Worm (Caenorhabditis elegans) whole organism, late embryonic: ENCODE results near the gene mdt-4.

Experiments
- C38D4.7 ChIP-seq: fragments of 200-800 bp; sonication (Bioruptor generic); optimal IDR thresholded peaks from 2 replicates; lab custom pipeline; 2018; ENCODE audit warnings: mild to moderate bottlenecking, missing genetic modification characterization, moderate library complexity, missing compliant biosample characterization
- K09A11.1 ChIP-seq: sonication (generic microtip); optimal IDR thresholded peaks from 2 replicates; lab custom pipeline; 2017; ENCODE audit warnings: antibody characterized with exemption, mild to moderate bottlenecking, missing genetic modification characterization, missing compliant biosample characterization; ENCODE audit not compliant: insufficient read depth
- T23F11.4 ChIP-seq: fragments of 200-800 bp; sonication (Bioruptor generic); optimal IDR thresholded peaks from 2 replicates; lab custom pipeline; 2018; ENCODE audit warnings: mild to moderate bottlenecking, missing genetic modification characterization, missing compliant biosample characterization
- Y22D7AL.16 ChIP-seq: sonication (generic microtip); optimal IDR thresholded peaks from 2 replicates; lab custom pipeline; 2016; ENCODE audit warnings: missing genetic modification characterization, missing compliant biosample characterization
- ceh-18 ChIP-seq: sonication (generic microtip); optimal IDR thresholded peaks from 2 replicates; lab custom pipeline; 2016; ENCODE audit warnings: missing genetic modification characterization, missing compliant biosample characterization
- ceh-19 ChIP-seq: fragments of 200-800 bp; sonication (Bioruptor generic); optimal IDR thresholded peaks from 2 replicates; lab custom pipeline; 2018; ENCODE audit warnings: mild to moderate bottlenecking, missing genetic modification characterization, missing compliant biosample characterization
- ceh-22 ChIP-seq: sonication (generic microtip); optimal IDR thresholded peaks from 2 replicates; lab custom pipeline; 2017; ENCODE audit warnings: missing biosample characterization, missing genetic modification characterization
- ceh-30 ChIP-seq: fragments of 150-350 bp; optimal IDR thresholded peaks from 2 replicates; lab custom pipeline; 2014; ENCODE audit warnings: missing biosample characterization, missing genetic modification characterization
- ceh-31 ChIP-seq: sonication (generic microtip); optimal IDR thresholded peaks from 2 replicates; lab custom pipeline; 2016; ENCODE audit warnings: missing genetic modification characterization, missing compliant biosample characterization
- ceh-45 ChIP-seq: fragments of 200-800 bp; sonication (Bioruptor generic); IDR thresholded peaks from 2 replicates; pipeline ENCODE4 v1.3.6; 2022; ENCODE audit warnings: missing genetic modification reagents, missing genetic modification characterization, missing compliant biosample characterization
- ceh-48 ChIP-seq: sonication (generic microtip); optimal IDR thresholded peaks from 2 replicates; lab custom pipeline; 2016; ENCODE audit warnings: missing genetic modification characterization, inconsistent platforms, missing compliant biosample characterization
- ceh-9 ChIP-seq: sonication (generic microtip); optimal IDR thresholded peaks from 2 replicates; lab custom pipeline; 2016; ENCODE audit warnings: mild to moderate bottlenecking, missing genetic modification characterization, inconsistent platforms, missing compliant biosample characterization
- dve-1 ChIP-seq: sonication (generic microtip); optimal IDR thresholded peaks from 2 replicates; lab custom pipeline; 2017; ENCODE audit warnings: antibody characterized with exemption, mild to moderate bottlenecking, missing genetic modification characterization, missing compliant biosample characterization
- elt-2 ChIP-seq: sonication (generic microtip); optimal IDR thresholded peaks from 2 replicates; lab custom pipeline; 2016; ENCODE audit warnings: missing genetic modification reagents, missing genetic modification characterization, missing compliant biosample characterization
- elt-4 ChIP-seq: sonication (generic microtip); optimal IDR thresholded peaks from 2 replicates; lab custom pipeline; 2016; ENCODE audit warnings: missing genetic modification characterization, missing compliant biosample characterization
- fax-1 ChIP-seq: sonication (generic microtip); optimal IDR thresholded peaks from 2 replicates; lab custom pipeline; 2016; ENCODE audit warnings: missing genotype, missing genetic modification characterization, missing compliant biosample characterization
- fkh-10 ChIP-seq: fragments of 150-350 bp; optimal IDR thresholded peaks from 2 replicates; lab custom pipeline; 2014; ENCODE audit warnings: missing biosample characterization, missing genetic modification reagents, missing genetic modification characterization
- fkh-6 ChIP-seq: sonication (generic microtip); optimal IDR thresholded peaks from 2 replicates; lab custom pipeline; 2016; ENCODE audit warnings: missing genetic modification characterization, missing compliant biosample characterization
- hlh-13 ChIP-seq: fragments of 200-800 bp; sonication (Bioruptor generic); optimal IDR thresholded peaks from 2 replicates; lab custom pipeline; 2018; ENCODE audit warnings: mild to moderate bottlenecking, missing genetic modification characterization, missing compliant biosample characterization
- hlh-15 ChIP-seq: sonication (generic microtip); optimal IDR thresholded peaks from 2 replicates; lab custom pipeline; 2016; ENCODE audit warnings: missing genetic modification characterization, missing compliant biosample characterization
- hlh-30 ChIP-seq: sonication (generic microtip); optimal IDR thresholded peaks from 2 replicates; lab custom pipeline; 2017; ENCODE audit warnings: antibody characterized with exemption, missing genetic modification characterization, missing compliant biosample characterization; ENCODE audit not compliant: insufficient read depth
- hlh-6 ChIP-seq: sonication (generic microtip); optimal IDR thresholded peaks from 2 replicates; lab custom pipeline; 2016; ENCODE audit warnings: missing genotype, missing genetic modification characterization, missing compliant biosample characterization
- hlh-8 ChIP-seq: sonication (generic microtip); optimal IDR thresholded peaks from 2 replicates; lab custom pipeline; 2016; ENCODE audit warnings: missing genotype, missing genetic modification characterization, missing compliant biosample characterization
- lin-11 ChIP-seq: fragments of 200-800 bp; sonication (Bioruptor generic); optimal IDR thresholded peaks from 2 replicates; lab custom pipeline; 2018; ENCODE audit warnings: mild to moderate bottlenecking, missing genetic modification characterization, missing compliant biosample characterization
- nfya-1 ChIP-seq: sonication (generic microtip); optimal IDR thresholded peaks from 2 replicates; lab custom pipeline; 2017; ENCODE audit warnings: missing genetic modification characterization, mild to moderate bottlenecking, missing compliant biosample characterization, antibody characterized with exemption, moderate library complexity
- nhr-11 ChIP-seq: fragments of 150-350 bp; optimal IDR thresholded peaks from 2 replicates; lab custom pipeline; 2014; ENCODE audit warnings: missing biosample characterization, missing genetic modification characterization
- nhr-232 ChIP-seq: sonication (generic microtip); optimal IDR thresholded peaks from 2 replicates; lab custom pipeline; 2016; ENCODE audit warnings: missing genetic modification characterization, missing compliant biosample characterization
- odd-2 ChIP-seq: sonication (generic microtip); optimal IDR thresholded peaks from 2 replicates; lab custom pipeline; 2017; ENCODE audit warnings: antibody characterized with exemption, mild to moderate bottlenecking, missing genetic modification characterization, missing compliant biosample characterization
- pha-4 ChIP-seq: fragments of 150-350 bp; optimal IDR thresholded peaks from 2 replicates; lab custom pipeline; 2018; ENCODE audit warnings: missing biosample characterization, missing genetic modification reagents, missing genetic modification characterization
- pros-1 ChIP-seq: fragments of 150-350 bp; optimal IDR thresholded peaks from 2 replicates; lab custom pipeline; 2014; ENCODE audit warnings: missing biosample characterization, missing genetic modification reagents, missing genetic modification characterization
- syd-9 ChIP-seq: sonication (generic microtip); optimal IDR thresholded peaks from 2 replicates; lab custom pipeline; 2016; ENCODE audit warnings: mild to moderate bottlenecking, missing genetic modification characterization, moderate library complexity, missing compliant biosample characterization
- tbx-2 ChIP-seq: sonication (generic microtip); optimal IDR thresholded peaks from 2 replicates; lab custom pipeline; 2016; ENCODE audit warnings: missing genetic modification characterization, missing compliant biosample characterization
- tbx-7 ChIP-seq: sonication (generic microtip); optimal IDR thresholded peaks from 2 replicates; lab custom pipeline; 2016; ENCODE audit warnings: missing genotype, missing genetic modification characterization, missing compliant biosample characterization
- unc-3 ChIP-seq, 2 experiments: fragments of 200-800 bp in 1 of 2; sonication (Bioruptor generic) in 1 of 2; sonication (generic microtip) in 1 of 2; conservative IDR thresholded peaks in 1 of 2; optimal IDR thresholded peaks in 1 of 2; 2 replicates each; pipeline versions ENCODE4 v1.3.6 to Lab custom; 2016 to 2022; ENCODE audit warnings: missing compliant biosample characterization in 2 of 2, missing genetic modification characterization in 2 of 2, missing genetic modification reagents in 1 of 2
- unc-55 ChIP-seq: sonication (generic microtip); optimal IDR thresholded peaks from 2 replicates; lab custom pipeline; 2017; ENCODE audit warnings: missing biosample characterization, missing genetic modification reagents, missing genetic modification characterization
- unc-86 ChIP-seq: sonication (generic microtip); optimal IDR thresholded peaks from 2 replicates; lab custom pipeline; 2016; ENCODE audit warnings: missing genetic modification characterization, missing compliant biosample characterization
- zip-5 ChIP-seq: sonication (generic microtip); optimal IDR thresholded peaks from 2 replicates; lab custom pipeline; 2016; ENCODE audit warnings: missing genetic modification characterization, missing compliant biosample characterization
- ztf-16 ChIP-seq: sonication (generic microtip); optimal IDR thresholded peaks from 2 replicates; lab custom pipeline; 2017; ENCODE audit warnings: missing genetic modification characterization, missing compliant biosample characterization

Gene mdt-4

ce11 chrII:4931286-4931685 is 12.5 kb downstream of the mdt-4 start:
- TF ChIP-seq hlh-13 (no peak), fax-1 (tag; lab: Kevin White, UChicago) (no peak), hlh-15 (tag; lab: Kevin White, UChicago) (no peak), nhr-11 (tag; lab: Kevin White, UChicago) (no peak), nfya-1 (tag; lab: Kevin White, UChicago) (no peak), fkh-6 (tag; lab: Kevin White, UChicago) (no peak)

- no peak for TF ChIP-seq T23F11.4 (GFP tag; lab: Kevin White, UChicago)
- no peak for TF ChIP-seq nhr-11 (tag; lab: Kevin White, UChicago)
- TF ChIP-seq fax-1 (tag; lab: Kevin White, UChicago), result no peak
- TF ChIP-seq hlh-13, result no peak
- TF ChIP-seq ztf-16 (tag; lab: Kevin White, UChicago), result no peak
- peak; percentile 99 for TF ChIP-seq elt-2 (tag; lab: Kevin White, UChicago)
- TF ChIP-seq hlh-8, result no peak
Measured at ce11 chrII:4925198-4925764, 18.5 kb downstream of the mdt-4 start, which contains the start of gene aagr-2. TSS of gene aagr-2 (minus strand) at chrII:4925248.

ce11 chrII:4924729-4925128 is 19.0 kb downstream of the mdt-4 start:
- TF ChIP-seq odd-2 (no peak), dve-1 (tag; lab: Kevin White, UChicago) (no peak), ceh-19 (GFP tag; lab: Kevin White, UChicago) (no peak), elt-4 (tag; lab: Kevin White, UChicago) (no peak), hlh-30 (tag; lab: Kevin White, UChicago) (no peak), C38D4.7 (no peak), ceh-30 (tag; lab: Kevin White, UChicago) (no peak), ztf-16 (tag; lab: Kevin White, UChicago) (no peak), ceh-31 (tag; lab: Kevin White, UChicago) (no peak), pha-4 (tag; lab: Kevin White, UChicago) (no peak), hlh-15 (tag; lab: Kevin White, UChicago) (no peak), hlh-6 (tag; lab: Kevin White, UChicago) (no peak), fax-1 (tag; lab: Kevin White, UChicago) (no peak), nfya-1 (tag; lab: Kevin White, UChicago) (no peak)
- TF ChIP-seq, all 69 proteins: peak for 0

DNA sequence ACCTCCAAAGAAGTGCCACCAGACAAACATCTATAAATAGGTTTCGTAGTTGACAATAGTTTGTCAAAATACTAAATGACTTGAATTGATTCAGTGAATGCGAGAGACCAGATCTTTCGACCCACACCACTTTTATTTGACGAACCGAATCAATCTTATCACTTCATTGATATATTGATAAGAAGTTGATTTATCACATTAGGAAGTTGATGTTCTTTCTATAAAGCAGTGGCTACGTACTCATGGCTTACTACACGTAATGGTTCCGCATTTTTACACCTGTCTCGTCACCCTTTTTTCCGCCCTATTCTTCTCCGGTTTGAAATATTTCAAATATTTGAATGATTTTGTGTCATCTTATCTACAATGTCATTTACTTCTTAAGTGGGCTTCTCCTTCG is 23.1 kb downstream of the mdt-4 start:
- TF ChIP-seq elt-2 (tag; lab: Kevin White, UChicago) (peak; percentile 83), ceh-18 (no peak)

ce11 chrII:4918501-4919021 is 25.2 kb downstream of the mdt-4 start:
- TF ChIP-seq K09A11.1 (tag; lab: Kevin White, UChicago) (no peak), ceh-48 (tag; lab: Kevin White, UChicago) (no peak), Y22D7AL.16 (tag; lab: Kevin White, UChicago) (no peak), ceh-45 (GFP tag; lab: Robert Waterston, UW) (no peak), tbx-2 (no peak), nhr-232 (tag; lab: Kevin White, UChicago) (no peak), tbx-7 (no peak), hlh-30 (tag; lab: Kevin White, UChicago) (no peak), lin-11 (tag; lab: Kevin White, UChicago) (no peak), syd-9 (no peak), unc-86 (tag; lab: Kevin White, UChicago) (no peak), fkh-10 (no peak), zip-5 (tag; lab: Kevin White, UChicago) (no peak), ceh-22 (tag; lab: Kevin White, UChicago) (no peak), ceh-9 (tag; lab: Kevin White, UChicago) (no peak), unc-3 (GFP tag; conservative IDR thresholded peaks at IDR 0.05; lab: Robert Waterston, UW) (no peak), unc-3 (tag; optimal IDR thresholded peaks at IDR 0.05; lab: Kevin White, UChicago) (no peak), ztf-16 (tag; lab: Kevin White, UChicago) (no peak), pha-4 (tag; lab: Kevin White, UChicago) (no peak), pros-1 (tag; lab: Kevin White, UChicago) (no peak), unc-55 (GFP tag; lab: Kevin White, UChicago) (no peak)
